Worm (Caenorhabditis elegans) whole organism, L1 larva: ENCODE data around the gene F28B1.2.

Source experiments
- ceh-8 ChIP-seq: fragments of 200-800 bp; sonication (Bioruptor generic); optimal IDR thresholded peaks from 2 replicates; lab custom pipeline; 2018; ENCODE audit warnings: mild to moderate bottlenecking, missing genetic modification characterization, moderate library complexity, missing compliant biosample characterization
- fkh-10 ChIP-seq: sonication (generic microtip); optimal IDR thresholded peaks from 2 replicates; lab custom pipeline; 2017; ENCODE audit warnings: missing biosample characterization, missing genetic modification reagents, missing genetic modification characterization
- nhr-20 ChIP-seq: sonication (generic microtip); optimal IDR thresholded peaks from 2 replicates; lab custom pipeline; 2016; ENCODE audit warnings: mild to moderate bottlenecking, missing genetic modification characterization, missing compliant biosample characterization
- unc-30 ChIP-seq: sonication (generic microtip); optimal IDR thresholded peaks from 2 replicates; lab custom pipeline; 2017; ENCODE audit warnings: missing biosample characterization, missing genetic modification characterization

DNA sequence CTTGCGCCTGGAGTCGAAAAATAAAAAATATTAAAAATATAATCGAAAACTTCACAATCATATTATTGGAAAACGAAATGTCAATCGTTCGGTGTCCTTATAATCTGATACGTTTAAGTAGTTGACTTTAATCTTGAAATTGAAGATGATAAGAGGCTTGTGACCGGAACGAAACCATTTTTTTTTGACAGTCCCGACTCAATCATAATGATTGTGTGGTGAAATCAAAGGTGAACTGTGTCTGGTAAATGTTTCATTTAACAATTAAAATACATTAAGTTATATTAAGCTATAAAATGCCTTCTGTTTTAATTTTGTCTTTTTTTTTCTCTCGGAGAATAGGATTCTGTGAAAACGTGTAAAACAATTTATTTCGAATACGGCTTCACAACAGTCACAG is 33.3 kb downstream of the F28B1.2 start, which contains the start of gene T05E12.3:
- TF ChIP-seq nhr-20 (tag; lab: Kevin White, UChicago) = no peak
- TF ChIP-seq fkh-10 (GFP tag; lab: Kevin White, UChicago) = no peak
- TF ChIP-seq ceh-8 = no peak
- no peak for TF ChIP-seq unc-30 (tag; lab: Kevin White, UChicago)
